Fruit fly (Drosophila melanogaster): Measurements from ENCODE around the gene Nedd4.

The Nedd4 gene

DNA sequence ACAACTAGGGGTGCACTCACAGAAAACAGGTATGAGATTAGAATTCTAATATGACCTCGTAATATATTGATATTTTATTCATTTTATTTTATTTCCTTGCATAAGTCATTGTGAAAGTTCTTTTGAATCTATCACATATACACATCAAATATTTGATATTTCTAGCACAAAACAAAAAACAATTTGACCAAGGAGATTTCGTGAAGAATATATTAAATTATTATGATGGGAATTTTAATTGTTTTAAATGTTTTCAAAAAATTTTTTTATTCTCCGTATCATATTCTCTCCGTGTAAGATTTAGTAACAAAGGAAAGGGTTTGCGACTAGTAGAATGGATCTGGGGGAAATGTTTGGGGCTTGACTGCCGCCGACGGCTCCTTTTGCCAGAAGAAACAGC, 48.5 kb downstream of the Nedd4 start (continued):
- no peak for TF ChIP-seq CG1832 (GFP tag; optimal IDR thresholded peaks at IDR 0.05)
- no peak for TF ChIP-seq Tbp (GFP tag; optimal IDR thresholded peaks at IDR 0.05)
- no peak for TF ChIP-seq ems (GFP tag; optimal IDR thresholded peaks at IDR 0.05)
- TF ChIP-seq sqz (GFP tag; optimal IDR thresholded peaks at IDR 0.05) = no peak
- TF ChIP-seq Ets97D (GFP tag; optimal IDR thresholded peaks at IDR 0.05) = no peak
- TF ChIP-seq phol (tag; optimal IDR thresholded peaks at IDR 0.05) = no peak
- no peak for TF ChIP-seq D (optimal IDR thresholded peaks at IDR 0.05)
- TF ChIP-seq D (GFP tag; optimal IDR thresholded peaks at IDR 0.05) = no peak
- no peak for TF ChIP-seq otp (GFP tag; IDR thresholded peaks at IDR 0.05)
- TF ChIP-seq Max (GFP tag; optimal IDR thresholded peaks at IDR 0.05) = no peak
- TF ChIP-seq HmgD (GFP tag; optimal IDR thresholded peaks at IDR 0.05) = no peak
- no peak for TF ChIP-seq CG32767 (GFP tag; IDR thresholded peaks at IDR 0.05)
- TF ChIP-seq eve (GFP tag; optimal IDR thresholded peaks at IDR 0.05) = no peak
- no peak for TF ChIP-seq CG4328 (GFP tag; optimal IDR thresholded peaks at IDR 0.05)

DNA sequence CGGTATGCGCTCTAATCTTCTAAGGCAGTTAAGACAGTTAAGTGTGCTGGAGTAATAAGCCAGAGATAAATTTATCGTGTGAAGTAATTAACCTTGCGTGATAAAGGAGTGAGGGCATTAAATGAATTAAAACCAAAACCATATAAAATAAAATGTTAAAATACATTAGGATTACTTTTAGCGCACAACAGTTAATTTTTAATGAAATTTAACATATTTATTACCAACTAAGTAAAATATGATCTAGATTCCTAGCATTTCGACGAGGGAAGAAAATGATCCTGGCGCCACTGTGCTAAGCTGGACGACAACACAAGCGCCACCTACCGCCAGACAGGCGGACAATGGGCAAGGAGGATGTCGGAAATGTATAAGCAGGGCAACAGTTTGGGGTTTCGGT, 49.2 kb downstream of the Nedd4 start:
- TF ChIP-seq Oaz (GFP tag; IDR thresholded peaks at IDR 0.05) = no peak
- no peak for TF ChIP-seq eyg (GFP tag; optimal IDR thresholded peaks at IDR 0.05)
- TF ChIP-seq lbe (GFP tag; optimal IDR thresholded peaks at IDR 0.05) = peak; percentile 56
- TF ChIP-seq bsh (GFP tag; optimal IDR thresholded peaks at IDR 0.05) = peak in 1 of 2 experiments; percentile 24
- TF ChIP-seq CTCF (GFP tag; optimal IDR thresholded peaks at IDR 0.05) = peak; percentile 75
- no peak for TF ChIP-seq Gug (GFP tag; IDR thresholded peaks at IDR 0.05)

DNA sequence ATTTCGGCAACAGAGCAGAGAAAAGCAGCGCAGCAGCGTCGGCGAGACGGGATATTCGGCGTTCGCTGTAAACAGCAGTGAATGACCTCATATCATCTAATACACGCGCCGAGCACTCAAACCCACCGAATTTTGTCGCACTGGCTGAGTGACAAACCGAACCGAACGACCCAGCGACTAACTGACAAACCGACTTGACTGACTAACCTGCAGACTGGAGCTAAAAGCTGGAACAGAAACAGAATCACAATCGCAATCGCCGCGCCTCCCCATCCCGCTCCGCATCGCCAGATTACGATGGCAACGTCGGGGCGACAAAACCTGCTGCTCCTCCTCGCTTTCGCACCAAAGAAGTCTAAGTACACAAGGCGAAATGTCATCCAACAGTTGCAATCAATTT, 49.7 kb downstream of the Nedd4 start:
- no peak for TF ChIP-seq tup (GFP tag; optimal IDR thresholded peaks at IDR 0.05)
- no peak for TF ChIP-seq Nf-YC (tag; optimal IDR thresholded peaks at IDR 0.05)
- 0 out of 3 replicates have a peak, but pooled peaks have one; percentile 26 for TF ChIP-seq CG11456 (GFP tag; IDR thresholded peaks at IDR 0.05)
- TF ChIP-seq crp (GFP tag; optimal IDR thresholded peaks at IDR 0.05) = no peak
- no peak for TF ChIP-seq Fer2 (tag; optimal IDR thresholded peaks at IDR 0.05)
- TF ChIP-seq CG33557 (GFP tag; optimal IDR thresholded peaks at IDR 0.05) = no peak

DNA sequence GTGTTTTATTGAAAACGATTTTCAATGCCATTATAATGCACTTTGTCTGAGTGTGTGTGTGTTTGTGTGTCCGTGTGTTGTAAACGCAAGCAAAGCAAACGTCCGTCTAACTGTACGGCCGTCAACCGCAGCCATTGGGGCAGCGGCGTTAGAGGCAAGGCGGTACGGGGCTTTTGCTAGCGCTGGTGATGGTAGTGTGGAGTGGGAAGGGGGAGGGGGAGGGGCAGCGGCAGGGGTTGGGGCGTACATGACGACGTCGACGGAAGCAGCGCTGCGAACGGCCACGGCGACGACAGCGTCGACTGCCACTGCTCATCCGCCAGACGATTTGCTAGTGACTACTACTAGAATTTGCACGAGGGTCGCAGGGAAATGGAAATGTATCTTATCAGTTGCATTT, 54.8 kb downstream of the Nedd4 start:
- TF ChIP-seq CG30020 (tag; optimal IDR thresholded peaks at IDR 0.05) = no peak
- 0 out of 3 replicates have a peak, but pooled peaks have one; percentile 22 for TF ChIP-seq ken (GFP tag; IDR thresholded peaks at IDR 0.05)
- peak in 1 of 2 experiments; percentile 15 for TF ChIP-seq Eip74EF (GFP tag; optimal IDR thresholded peaks at IDR 0.05)
- no peak for TF ChIP-seq Mrtf (GFP tag; IDR thresholded peaks at IDR 0.05)
- no peak for TF ChIP-seq Myb (GFP tag; optimal IDR thresholded peaks at IDR 0.05)
- TF ChIP-seq mld (GFP tag; IDR thresholded peaks at IDR 0.05; ENCODE audit: partially characterized antibody) = 0 out of 3 replicates have a peak, but pooled peaks have one; percentile 21
- TF ChIP-seq ab (GFP tag; optimal IDR thresholded peaks at IDR 0.05) = no peak
- TF ChIP-seq Adf1 (GFP tag; IDR thresholded peaks at IDR 0.05) = peak; percentile 75
- TF ChIP-seq chinmo (GFP tag; IDR thresholded peaks at IDR 0.05; ENCODE audit: partially characterized antibody) = no peak
- no peak for TF ChIP-seq CG17912 (GFP tag; optimal IDR thresholded peaks at IDR 0.05)
- TF ChIP-seq cg (GFP tag; optimal IDR thresholded peaks at IDR 0.05) = peak; percentile 56
- no peak for TF ChIP-seq NK7.1 (GFP tag; optimal IDR thresholded peaks at IDR 0.05)
- TF ChIP-seq Sry-δ (GFP tag; optimal IDR thresholded peaks at IDR 0.05) = no peak
- peak; percentile 35 for TF ChIP-seq Blimp-1 (GFP tag; optimal IDR thresholded peaks at IDR 0.05)
- TF ChIP-seq crol (GFP tag; IDR thresholded peaks at IDR 0.05) = peak; percentile 89
- 0 out of 2 replicates have a peak, but pooled peaks have one; percentile 20 for TF ChIP-seq tna (GFP tag; IDR thresholded peaks at IDR 0.05; ENCODE audit: partially characterized antibody)
